Worm (Caenorhabditis elegans): Measurements from ENCODE around the gene cwn-2.

cwn-2 gene

ce11 chrIV:10066456-10066855, 1.2 kb upstream of the cwn-2 start:
- TF ChIP-seq tab-1 (GFP tag; IDR thresholded peaks at IDR 0.05): no peak
- no peak for TF ChIP-seq flt-1 (GFP tag; IDR thresholded peaks at IDR 0.05)
- no peak for TF ChIP-seq klf-2 (GFP tag; conservative IDR thresholded peaks at IDR 0.05)
- no peak for TF ChIP-seq med-1 (GFP tag; optimal IDR thresholded peaks at IDR 0.05; ENCODE audit: insufficient read depth)
- TF ChIP-seq T22C8.4 (GFP tag; IDR thresholded peaks at IDR 0.05): no peak
- no peak for TF ChIP-seq ztf-23 (GFP tag; IDR thresholded peaks at IDR 0.05)
- no peak for TF ChIP-seq ref-1 (GFP tag; conservative IDR thresholded peaks at IDR 0.05)

ce11 chrIV:10068266-10068665, 650 bp downstream of the cwn-2 start:
- no peak for TF ChIP-seq med-1 (GFP tag; optimal IDR thresholded peaks at IDR 0.05; ENCODE audit: insufficient read depth)
- TF ChIP-seq klf-2 (GFP tag; conservative IDR thresholded peaks at IDR 0.05): no peak
- no peak for TF ChIP-seq ref-1 (GFP tag; conservative IDR thresholded peaks at IDR 0.05)
- TF ChIP-seq ztf-23 (GFP tag; IDR thresholded peaks at IDR 0.05): no peak
- TF ChIP-seq tab-1 (GFP tag; IDR thresholded peaks at IDR 0.05): no peak
- TF ChIP-seq flt-1 (GFP tag; IDR thresholded peaks at IDR 0.05): no peak

- no peak for TF ChIP-seq klf-2 (GFP tag; conservative IDR thresholded peaks at IDR 0.05)
These were observed 4.9 kb downstream of the cwn-2 start, which contains the start of gene W01B6.3 for ce11 chrIV:10072527-10072926. Gene W01B6.3, minus strand, starts transcription at chrIV:10072627.

- TF ChIP-seq ztf-23 (GFP tag; IDR thresholded peaks at IDR 0.05) (no peak), ztf-29 (GFP tag; IDR thresholded peaks at IDR 0.05) (no peak)
These were observed 7.5 kb downstream of the cwn-2 start, which contains the start of the genes ttbk-4 and W01B6.4 for ce11 chrIV:10075034-10075510. Gene ttbk-4, minus strand, starts transcription at chrIV:10075134. Gene W01B6.4, plus strand, starts transcription at chrIV:10075460.

- TF ChIP-seq T22C8.4 (GFP tag; IDR thresholded peaks at IDR 0.05) (no peak), ztf-29 (GFP tag; IDR thresholded peaks at IDR 0.05) (no peak), tab-1 (GFP tag; IDR thresholded peaks at IDR 0.05) (no peak), cog-1 (tag; optimal IDR thresholded peaks at IDR 0.05) (no peak), flt-1 (GFP tag; IDR thresholded peaks at IDR 0.05) (no peak), med-1 (GFP tag; optimal IDR thresholded peaks at IDR 0.05; ENCODE audit: insufficient read depth) (no peak), ztf-23 (GFP tag; IDR thresholded peaks at IDR 0.05) (no peak), klf-2 (GFP tag; conservative IDR thresholded peaks at IDR 0.05) (no peak), ref-1 (GFP tag; conservative IDR thresholded peaks at IDR 0.05) (no peak)
These were observed 8.3 kb downstream of the cwn-2 start, which contains the start of gene W01B6.5 for ce11 chrIV:10075899-10076298. Gene W01B6.5, plus strand, starts transcription at chrIV:10076199.

ce11 chrIV:10078003-10078402, 10.4 kb downstream of the cwn-2 start:
- no peak for TF ChIP-seq tab-1 (GFP tag; IDR thresholded peaks at IDR 0.05)
- no peak for TF ChIP-seq cog-1 (tag; optimal IDR thresholded peaks at IDR 0.05)
- no peak for TF ChIP-seq klf-2 (GFP tag; conservative IDR thresholded peaks at IDR 0.05)
- TF ChIP-seq T22C8.4 (GFP tag; IDR thresholded peaks at IDR 0.05): no peak
- TF ChIP-seq ztf-23 (GFP tag; IDR thresholded peaks at IDR 0.05): no peak
- TF ChIP-seq med-1 (GFP tag; optimal IDR thresholded peaks at IDR 0.05; ENCODE audit: insufficient read depth): no peak
- no peak for TF ChIP-seq ztf-29 (GFP tag; IDR thresholded peaks at IDR 0.05)
- no peak for TF ChIP-seq flt-1 (GFP tag; IDR thresholded peaks at IDR 0.05)
- no peak for TF ChIP-seq ref-1 (GFP tag; conservative IDR thresholded peaks at IDR 0.05)

ce11 chrIV:10080816-10081215, 13.2 kb downstream of the cwn-2 start, which contains the start of gene W01B6.6:
Gene W01B6.6, plus strand, starts transcription at chrIV:10081116.
- no peak for TF ChIP-seq ztf-29 (GFP tag; IDR thresholded peaks at IDR 0.05)
- TF ChIP-seq T22C8.4 (GFP tag; IDR thresholded peaks at IDR 0.05): no peak
- no peak for TF ChIP-seq med-1 (GFP tag; optimal IDR thresholded peaks at IDR 0.05; ENCODE audit: insufficient read depth)
- no peak for TF ChIP-seq tab-1 (GFP tag; IDR thresholded peaks at IDR 0.05)
- no peak for TF ChIP-seq ref-1 (GFP tag; conservative IDR thresholded peaks at IDR 0.05)
- TF ChIP-seq ztf-23 (GFP tag; IDR thresholded peaks at IDR 0.05): no peak
- no peak for TF ChIP-seq flt-1 (GFP tag; IDR thresholded peaks at IDR 0.05)
- TF ChIP-seq klf-2 (GFP tag; conservative IDR thresholded peaks at IDR 0.05): no peak
- TF ChIP-seq cog-1 (tag; optimal IDR thresholded peaks at IDR 0.05): no peak

- TF ChIP-seq ztf-23 (GFP tag; IDR thresholded peaks at IDR 0.05) (no peak), flt-1 (GFP tag; IDR thresholded peaks at IDR 0.05) (no peak), cog-1 (tag; optimal IDR thresholded peaks at IDR 0.05) (no peak), klf-2 (GFP tag; conservative IDR thresholded peaks at IDR 0.05) (no peak), tab-1 (GFP tag; IDR thresholded peaks at IDR 0.05) (no peak), ref-1 (GFP tag; conservative IDR thresholded peaks at IDR 0.05) (no peak), ztf-29 (GFP tag; IDR thresholded peaks at IDR 0.05) (no peak), med-1 (GFP tag; optimal IDR thresholded peaks at IDR 0.05; ENCODE audit: insufficient read depth) (no peak), T22C8.4 (GFP tag; IDR thresholded peaks at IDR 0.05) (no peak)
These were observed 16.8 kb downstream of the cwn-2 start, which contains the start of gene W01B6.8 for ce11 chrIV:10084323-10084959. Gene W01B6.8, minus strand, starts transcription at chrIV:10084373.

ce11 chrIV:10085401-10086187, 18.0 kb downstream of the cwn-2 start, which contains the start of the genes col-2 and ndc-80:
Gene col-2, minus strand, starts transcription at chrIV:10085451.
Gene ndc-80, plus strand, starts transcription at chrIV:10086137.
- TF ChIP-seq klf-2 (GFP tag; conservative IDR thresholded peaks at IDR 0.05) (no peak), flt-1 (GFP tag; IDR thresholded peaks at IDR 0.05) (peak; percentile 61; the same call in 1 of the 2 replicates)

ce11 chrIV:10089777-10090176, 22.2 kb downstream of the cwn-2 start, which contains the start of gene ttr-39:
Gene ttr-39, minus strand, starts transcription at chrIV:10089877.
- TF ChIP-seq ztf-23 (GFP tag; IDR thresholded peaks at IDR 0.05) (no peak), ztf-29 (GFP tag; IDR thresholded peaks at IDR 0.05) (no peak), T22C8.4 (GFP tag; IDR thresholded peaks at IDR 0.05) (no peak), ref-1 (GFP tag; conservative IDR thresholded peaks at IDR 0.05) (no peak), cog-1 (tag; optimal IDR thresholded peaks at IDR 0.05) (no peak), flt-1 (GFP tag; IDR thresholded peaks at IDR 0.05) (no peak), med-1 (GFP tag; optimal IDR thresholded peaks at IDR 0.05; ENCODE audit: insufficient read depth) (no peak), tab-1 (GFP tag; IDR thresholded peaks at IDR 0.05) (no peak), klf-2 (GFP tag; conservative IDR thresholded peaks at IDR 0.05) (no peak)

Measured in whole organism, midembryonic.